Worm (Caenorhabditis elegans): ENCODE data around the gene Y111B2A.2.

Y111B2A.2 gene

DNA sequence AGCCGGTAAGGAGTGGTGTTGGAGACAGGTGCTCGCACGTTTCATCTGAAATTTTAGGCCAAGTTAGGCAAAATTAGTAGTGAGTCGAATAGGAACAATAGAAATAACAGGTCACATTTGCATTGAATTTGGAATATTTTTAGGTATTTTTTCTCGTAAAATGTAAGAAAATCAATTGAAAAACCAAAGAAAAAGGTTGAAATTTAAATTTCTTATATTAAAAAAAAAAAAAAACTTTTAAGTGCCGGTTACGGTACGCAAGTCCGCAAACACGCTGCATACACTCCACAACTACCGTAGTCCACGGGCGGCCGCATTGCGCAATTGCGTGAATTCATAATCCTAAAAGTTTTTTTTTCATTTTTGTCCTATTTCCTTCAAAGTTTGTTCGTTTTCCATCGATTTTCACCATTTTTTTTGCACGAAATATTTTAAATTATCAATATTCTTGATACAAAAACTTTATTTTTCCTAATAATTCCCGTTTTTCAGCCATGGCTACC is at the start of gene Y111B2A.2, which contains the start of gene Y111B2A.1:
TSS of gene Y111B2A.2 (plus strand) at position 493 of the 503 bp plus-strand sequence.
TSS of gene Y111B2A.1 (minus strand) at position 51 of the 503 bp plus-strand sequence.
- TF ChIP-seq W03F9.2 (tag; optimal IDR thresholded peaks at IDR 0.05) (peak; percentile 9), dao-5 (tag; optimal IDR thresholded peaks at IDR 0.05) (no peak), him-1 (tag; optimal IDR thresholded peaks at IDR 0.05) (no peak)

DNA sequence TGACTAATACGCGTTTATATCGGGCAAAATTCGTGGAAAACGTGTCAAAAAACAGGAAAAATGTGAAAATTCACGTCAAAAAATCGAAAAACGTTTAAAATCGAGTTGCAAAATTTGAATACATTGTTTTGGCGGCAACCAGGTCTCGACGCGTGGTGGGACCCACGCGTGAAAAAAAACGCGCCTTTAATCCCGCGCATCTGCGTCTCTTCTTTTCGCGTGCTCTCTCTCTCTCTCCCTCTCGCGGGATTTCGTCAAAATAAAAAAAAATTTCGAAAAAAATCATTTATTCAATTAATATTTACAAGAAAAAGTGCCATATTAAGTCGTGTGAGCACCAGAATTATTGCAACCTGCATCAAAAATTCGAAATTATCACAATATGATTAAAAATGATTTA is 42.6 kb upstream of the Y111B2A.2 start, which contains the start of gene ani-1:
TSS of gene ani-1 (minus strand) at position 61 of the 400 bp plus-strand sequence.
- TF ChIP-seq W03F9.2 (tag; optimal IDR thresholded peaks at IDR 0.05) (peak; percentile 71), him-1 (tag; optimal IDR thresholded peaks at IDR 0.05) (no peak), dao-5 (tag; optimal IDR thresholded peaks at IDR 0.05) (no peak)

DNA sequence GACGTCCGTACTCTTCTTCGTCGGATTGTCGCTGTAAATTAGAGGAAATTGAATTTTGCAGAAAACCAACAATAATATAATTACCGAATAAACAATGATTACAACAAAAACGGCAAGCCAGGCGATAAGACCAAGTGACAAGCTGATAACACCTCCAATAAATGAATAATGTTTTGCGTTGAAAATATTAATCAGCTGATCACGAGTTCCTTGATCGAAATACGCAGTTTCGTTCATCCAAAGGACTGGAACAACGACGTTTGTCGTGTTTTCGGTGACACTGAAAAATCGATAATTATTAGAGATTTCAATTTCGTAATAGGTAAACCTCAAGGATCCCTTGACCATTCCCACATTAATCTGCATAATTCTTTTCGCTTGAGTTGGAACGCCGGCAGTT is 42.1 kb upstream of the Y111B2A.2 start:
- TF ChIP-seq dao-5 (tag; optimal IDR thresholded peaks at IDR 0.05) (no peak), W03F9.2 (tag; optimal IDR thresholded peaks at IDR 0.05) (no peak), him-1 (tag; optimal IDR thresholded peaks at IDR 0.05) (no peak)

DNA sequence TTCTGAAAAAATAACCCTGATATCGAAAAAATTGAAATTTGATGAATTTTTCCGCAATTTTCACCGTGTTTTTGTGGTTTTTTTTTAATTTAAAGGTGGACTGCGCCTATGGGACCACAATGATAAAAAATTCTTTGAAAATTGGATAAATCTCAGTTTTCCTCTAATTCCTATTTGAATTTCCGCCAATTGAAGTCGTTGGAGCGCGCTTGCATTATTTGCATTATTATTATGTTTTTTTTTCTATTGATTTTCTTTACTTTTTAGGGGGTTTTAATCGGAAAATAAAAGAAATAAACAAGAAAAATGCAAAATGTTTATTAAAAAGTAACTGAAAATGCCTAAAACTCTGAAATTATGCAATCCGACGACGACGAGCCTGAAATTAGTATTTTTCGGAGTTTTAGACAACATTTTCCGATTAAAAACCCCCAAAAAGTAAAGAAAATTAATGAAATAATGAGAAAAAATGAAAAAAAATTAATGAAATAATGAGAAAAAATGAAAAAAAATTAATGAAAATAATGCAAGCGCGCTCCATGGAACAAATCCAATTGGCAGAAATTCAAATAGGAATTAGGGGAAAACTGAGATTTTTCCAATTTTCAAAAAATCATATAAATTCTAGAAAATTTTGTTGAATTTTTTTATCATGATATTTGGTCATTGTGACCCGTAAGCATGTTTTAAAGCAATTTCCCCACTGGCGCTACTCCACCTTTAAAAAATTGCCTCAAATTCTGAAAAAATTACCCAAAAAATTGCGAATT is 40.0 kb upstream of the Y111B2A.2 start:
- no peak for TF ChIP-seq dao-5 (tag; optimal IDR thresholded peaks at IDR 0.05)
- TF ChIP-seq him-1 (tag; optimal IDR thresholded peaks at IDR 0.05), result no peak
- TF ChIP-seq W03F9.2 (tag; optimal IDR thresholded peaks at IDR 0.05), result no peak

DNA sequence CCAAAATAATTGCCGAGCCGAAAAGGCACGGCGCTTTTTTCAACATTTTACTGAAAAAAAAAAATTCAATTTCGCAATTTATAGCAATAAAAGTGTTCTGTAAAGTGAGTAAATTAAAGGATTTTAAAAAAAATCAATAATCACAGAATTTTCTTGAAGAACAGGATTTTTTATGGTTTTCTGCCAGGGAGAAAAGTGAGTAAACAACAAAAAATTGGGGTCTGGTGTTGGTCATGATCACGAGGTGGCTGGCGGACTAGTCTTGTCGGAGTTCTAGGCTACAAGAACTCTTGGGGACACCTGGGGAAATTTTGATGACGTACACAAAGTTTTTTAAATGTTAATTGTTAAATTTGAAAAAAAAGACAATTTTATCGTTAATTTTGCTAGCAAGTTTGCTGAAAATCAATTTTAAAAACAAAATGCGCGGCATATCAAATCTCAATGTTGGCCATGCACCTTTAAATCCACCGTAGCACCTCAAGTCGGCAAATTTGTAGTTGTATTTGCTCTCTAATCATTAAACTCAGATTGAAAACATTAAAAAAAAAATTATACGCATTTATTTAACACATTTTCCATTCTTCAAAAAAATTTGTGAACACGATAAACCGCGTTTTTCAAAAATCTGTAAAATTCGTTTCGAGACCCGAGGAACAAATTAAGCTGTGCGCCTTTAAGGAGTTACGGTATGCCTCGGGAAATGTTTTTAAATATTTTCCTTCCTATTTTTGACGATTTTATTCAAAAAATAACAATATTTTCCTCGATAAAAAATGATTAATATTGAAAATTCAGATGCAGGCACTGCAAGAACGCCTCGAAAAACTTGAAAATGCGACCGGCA is 38.9 kb upstream of the Y111B2A.2 start, which contains the start of the genes scav-3 and Y49E10.21:
TSS of gene scav-3 (minus strand) at position 50 of the 847 bp plus-strand sequence.
TSS of gene Y49E10.21 (plus strand) at position 797 of the 847 bp plus-strand sequence.
- peak; percentile 44 for TF ChIP-seq W03F9.2 (tag; optimal IDR thresholded peaks at IDR 0.05)
- no peak for TF ChIP-seq him-1 (tag; optimal IDR thresholded peaks at IDR 0.05)

DNA sequence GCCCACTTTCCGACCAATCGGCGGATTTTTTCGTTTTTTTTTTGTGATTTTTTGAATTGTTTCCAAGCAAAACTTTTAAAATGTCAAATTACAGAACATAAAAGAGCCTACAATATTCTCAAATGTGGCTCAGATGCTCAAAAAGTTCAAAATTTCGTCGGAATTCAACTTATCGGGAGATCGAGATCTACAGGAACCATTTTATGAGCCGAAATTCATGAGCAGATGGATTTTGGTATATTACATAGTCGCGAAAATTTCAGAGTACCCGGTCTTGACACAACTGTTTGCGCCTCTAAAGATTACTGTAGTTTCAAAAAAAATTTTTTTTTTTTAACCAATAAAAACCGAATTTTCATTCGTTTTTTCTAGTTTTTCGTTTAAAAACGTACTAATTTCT is 36.9 kb upstream of the Y111B2A.2 start:
- TF ChIP-seq W03F9.2 (tag; optimal IDR thresholded peaks at IDR 0.05) (no peak), dao-5 (tag; optimal IDR thresholded peaks at IDR 0.05) (no peak), him-1 (tag; optimal IDR thresholded peaks at IDR 0.05) (no peak)

DNA sequence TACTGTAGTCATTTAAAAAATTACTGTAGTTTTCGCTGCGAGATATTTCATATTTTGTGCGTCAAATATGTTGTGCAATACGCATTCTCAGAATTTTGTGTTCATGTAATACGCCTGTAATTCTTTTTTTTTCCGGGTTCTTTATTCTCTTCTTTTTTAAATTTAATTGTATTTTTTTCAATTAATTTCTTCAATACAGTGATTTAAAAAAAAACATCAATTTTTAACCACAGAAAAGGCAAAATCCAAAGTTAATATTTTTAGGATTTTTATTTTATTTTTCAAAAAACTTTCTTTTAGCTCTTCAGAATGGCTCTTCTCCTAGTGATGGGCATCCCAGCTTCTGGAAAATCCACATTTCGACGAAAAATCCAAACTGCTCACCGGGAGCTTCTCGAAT is 29.6 kb upstream of the Y111B2A.2 start, which contains the start of gene pstk-1:
TSS of gene pstk-1 (plus strand) at position 301 of the 400 bp plus-strand sequence.
- TF ChIP-seq dao-5 (tag; optimal IDR thresholded peaks at IDR 0.05), result no peak
- TF ChIP-seq him-1 (tag; optimal IDR thresholded peaks at IDR 0.05), result no peak
- no peak for TF ChIP-seq W03F9.2 (tag; optimal IDR thresholded peaks at IDR 0.05)

DNA sequence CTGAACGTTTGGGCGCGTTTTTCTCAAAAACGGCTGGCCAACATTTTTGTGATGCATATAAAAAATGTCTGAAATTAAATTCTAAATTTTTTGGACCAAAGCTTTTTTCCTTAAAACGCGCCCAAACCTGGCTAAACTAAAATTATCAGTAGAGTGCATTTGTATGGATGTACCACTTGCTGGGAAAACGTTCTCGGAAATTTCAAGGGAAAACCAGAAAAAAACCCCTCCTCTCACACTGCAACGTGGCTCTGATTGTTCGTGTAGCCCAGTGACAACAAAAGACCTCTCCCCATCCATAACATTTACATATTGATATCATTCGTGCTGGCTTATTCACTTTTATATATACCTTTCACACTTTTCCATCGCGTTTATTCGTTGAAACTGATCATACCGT is 27.0 kb upstream of the Y111B2A.2 start, which contains the start of gene Y49E10.29:
TSS of gene Y49E10.29 (plus strand) at position 301 of the 400 bp plus-strand sequence.
- no peak for TF ChIP-seq W03F9.2 (tag; optimal IDR thresholded peaks at IDR 0.05)
- no peak for TF ChIP-seq him-1 (tag; optimal IDR thresholded peaks at IDR 0.05)
- TF ChIP-seq dao-5 (tag; optimal IDR thresholded peaks at IDR 0.05), result no peak

DNA sequence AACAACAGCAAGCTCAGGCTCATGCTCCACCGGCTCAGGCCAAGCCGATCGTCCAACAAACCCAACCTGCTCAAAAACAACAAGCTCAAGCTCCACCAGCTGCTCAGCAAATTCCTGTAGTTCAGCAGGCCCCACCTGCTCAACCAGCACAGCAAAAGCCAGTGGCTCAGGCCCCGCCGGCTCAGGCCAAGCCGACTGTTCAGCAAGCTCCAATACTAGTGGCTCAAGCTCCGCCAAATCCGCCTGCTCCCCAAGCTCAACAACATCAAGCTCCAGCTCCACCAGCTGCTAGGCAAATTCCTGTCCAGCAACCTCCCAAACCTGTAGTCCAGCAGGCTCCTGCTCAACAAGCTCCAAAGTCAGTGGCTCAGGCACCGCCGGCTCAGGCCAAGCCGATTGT is 26.1 kb upstream of the Y111B2A.2 start:
- TF ChIP-seq him-1 (tag; optimal IDR thresholded peaks at IDR 0.05) (no peak), dao-5 (tag; optimal IDR thresholded peaks at IDR 0.05) (no peak), W03F9.2 (tag; optimal IDR thresholded peaks at IDR 0.05) (no peak)

DNA sequence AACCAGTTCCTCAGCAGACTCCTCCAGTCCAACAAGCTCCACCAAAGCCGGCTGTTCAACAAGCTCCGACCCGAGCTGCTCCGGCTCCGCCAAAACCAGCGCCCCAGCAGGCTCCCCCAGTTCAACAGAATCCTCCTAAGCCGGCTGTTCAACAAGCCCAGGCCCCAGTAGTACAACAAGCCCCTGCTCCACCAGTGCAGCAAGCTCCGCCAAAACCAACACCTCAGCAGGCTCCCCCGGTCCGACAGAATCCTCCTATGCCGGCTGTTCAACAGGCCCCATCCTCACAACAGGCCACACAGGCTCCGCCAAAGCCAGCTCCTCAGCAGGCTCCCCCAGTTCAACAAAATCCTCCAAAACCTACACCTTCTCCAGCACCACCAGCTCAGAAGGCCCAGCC is 25.3 kb upstream of the Y111B2A.2 start:
- TF ChIP-seq dao-5 (tag; optimal IDR thresholded peaks at IDR 0.05) (no peak), W03F9.2 (tag; optimal IDR thresholded peaks at IDR 0.05) (no peak), him-1 (tag; optimal IDR thresholded peaks at IDR 0.05) (no peak)

DNA sequence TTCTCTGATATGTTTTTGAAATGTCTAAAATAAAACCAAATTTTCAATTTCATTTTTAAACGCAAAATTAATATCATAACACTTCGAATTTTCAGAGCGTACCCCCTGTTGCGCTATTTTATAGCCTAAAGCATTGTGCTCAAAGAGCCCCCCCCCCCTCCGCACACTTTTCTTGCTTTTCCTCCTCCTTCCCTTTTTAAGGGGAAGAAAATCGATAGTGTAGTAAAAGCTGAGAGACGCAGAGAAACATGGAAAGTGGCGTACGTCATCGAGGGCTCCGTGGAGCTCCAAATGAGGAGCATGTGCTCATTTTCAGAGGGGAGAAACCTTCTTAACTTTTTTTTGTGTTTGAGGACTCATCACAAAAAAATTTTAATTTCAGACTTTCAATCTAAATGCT is 23.4 kb upstream of the Y111B2A.2 start, which contains the start of gene cccp-1:
TSS of gene cccp-1 (plus strand) at position 377 of the 400 bp plus-strand sequence.
- TF ChIP-seq dao-5 (tag; optimal IDR thresholded peaks at IDR 0.05), result no peak
- TF ChIP-seq him-1 (tag; optimal IDR thresholded peaks at IDR 0.05), result peak; percentile 49

DNA sequence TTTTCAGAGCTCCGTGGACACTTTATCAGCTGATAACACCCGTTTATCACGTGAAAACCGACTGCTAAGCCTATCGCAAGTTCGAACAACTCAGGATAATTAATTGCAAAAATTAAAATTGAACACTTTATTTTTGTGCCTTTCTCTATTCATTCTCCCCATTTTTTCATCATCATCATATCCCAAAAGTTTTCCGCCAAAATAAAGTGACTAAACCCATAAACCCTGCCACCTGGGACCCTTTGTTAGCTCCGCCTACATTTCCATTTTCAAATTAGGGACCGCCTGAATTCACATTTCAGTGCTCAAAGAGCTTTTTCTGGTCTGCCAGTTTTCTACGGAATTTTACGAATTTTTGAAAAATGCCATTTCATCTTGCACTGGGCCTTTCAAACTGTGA is 11.5 kb upstream of the Y111B2A.2 start, which contains the start of gene arrd-16:
TSS of gene arrd-16 (plus strand) at position 301 of the 400 bp plus-strand sequence.
- TF ChIP-seq dao-5 (tag; optimal IDR thresholded peaks at IDR 0.05), result no peak

DNA sequence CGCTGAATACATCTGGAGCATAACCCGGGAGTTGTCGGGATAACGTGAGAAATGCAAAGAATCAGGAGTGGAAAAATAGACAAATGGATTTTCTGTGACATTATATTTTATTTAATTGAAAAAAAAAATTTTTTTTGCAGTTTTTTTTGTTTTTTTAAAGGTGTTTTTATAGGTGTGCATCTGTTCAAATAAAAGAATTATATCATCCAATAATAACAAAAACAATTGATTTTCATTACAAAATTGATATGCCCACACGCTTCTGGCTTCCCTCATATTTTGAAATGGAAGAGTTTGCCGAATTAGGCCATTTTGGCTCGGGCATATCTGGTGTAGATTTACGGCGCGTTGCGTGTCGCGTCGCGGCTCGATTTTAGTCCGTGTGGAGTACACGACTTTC is 3.9 kb upstream of the Y111B2A.2 start, which contains the start of gene Y49E10.25:
TSS of gene Y49E10.25 (minus strand) at position 101 of the 400 bp plus-strand sequence.
- TF ChIP-seq dao-5 (tag; optimal IDR thresholded peaks at IDR 0.05) (no peak), W03F9.2 (tag; optimal IDR thresholded peaks at IDR 0.05) (no peak), him-1 (tag; optimal IDR thresholded peaks at IDR 0.05) (no peak)

Measured in whole organism, L4/young adult.